Worm (Caenorhabditis elegans) whole organism, L2 larva: ENCODE measurements around the gene C01G10.17.

Experiments used
- C34F6.9 ChIP-seq: fragments of 150-350 bp; optimal IDR thresholded peaks from 2 replicates; lab custom pipeline; 2014; ENCODE audit warnings: missing biosample characterization, missing genetic modification characterization
- F13H6.1 ChIP-seq: sonication (generic microtip); optimal IDR thresholded peaks from 2 replicates; lab custom pipeline; 2016; ENCODE audit warnings: missing genetic modification characterization, missing compliant biosample characterization
- R02D3.7 ChIP-seq: fragments of 150-350 bp; optimal IDR thresholded peaks from 2 replicates; lab custom pipeline; 2014; ENCODE audit warnings: missing biosample characterization, missing genetic modification characterization
- Y55F3AM.14 ChIP-seq: fragments of 200-800 bp; sonication (Bioruptor generic); optimal IDR thresholded peaks from 2 replicates; lab custom pipeline; 2018; ENCODE audit warnings: mild to moderate bottlenecking, missing genetic modification characterization, missing compliant biosample characterization
- alr-1 ChIP-seq: fragments of 150-350 bp; optimal IDR thresholded peaks from 2 replicates; lab custom pipeline; 2014; ENCODE audit warnings: missing biosample characterization, missing genetic modification characterization
- ama-1 ChIP-seq: fragments of 150-350 bp; optimal IDR thresholded peaks from 2 replicates; lab custom pipeline; 2018; ENCODE audit warnings: inconsistent platforms
- blmp-1 ChIP-seq: sonication (generic microtip); optimal IDR thresholded peaks from 2 replicates; lab custom pipeline; 2017; ENCODE audit warnings: missing genetic modification characterization, mild to moderate bottlenecking, missing compliant biosample characterization, antibody characterized with exemption, moderate library complexity; ENCODE audit not compliant: insufficient read depth
- ceh-16 ChIP-seq: fragments of 150-350 bp; optimal IDR thresholded peaks from 2 replicates; lab custom pipeline; 2014; ENCODE audit warnings: missing biosample characterization, missing genetic modification characterization
- ceh-82 ChIP-seq: fragments of 150-350 bp; optimal IDR thresholded peaks from 2 replicates; lab custom pipeline; 2014; ENCODE audit warnings: missing biosample characterization, missing genetic modification characterization
- crh-2 ChIP-seq: sonication (generic microtip); optimal IDR thresholded peaks from 2 replicates; lab custom pipeline; 2017; ENCODE audit warnings: missing biosample characterization, missing genetic modification characterization
- dmd-4 ChIP-seq: sonication (generic microtip); optimal IDR thresholded peaks from 2 replicates; lab custom pipeline; 2017; ENCODE audit warnings: missing biosample characterization, missing genetic modification characterization
- elt-1 ChIP-seq: fragments of 150-350 bp; optimal IDR thresholded peaks from 2 replicates; lab custom pipeline; 2014; ENCODE audit warnings: missing biosample characterization, missing genetic modification characterization
- elt-3 ChIP-seq: sonication (generic microtip); optimal IDR thresholded peaks from 2 replicates; lab custom pipeline; 2017; ENCODE audit warnings: missing biosample characterization, missing genetic modification characterization
- lin-11 ChIP-seq: fragments of 150-350 bp; sonication (generic microtip); optimal IDR thresholded peaks from 2 replicates; lab custom pipeline; 2014; ENCODE audit warnings: missing biosample characterization, missing genetic modification characterization, inconsistent platforms, mixed read lengths
- lin-13 ChIP-seq: fragments of 150-350 bp; optimal IDR thresholded peaks from 2 replicates; lab custom pipeline; 2014; ENCODE audit warnings: missing biosample characterization, missing genetic modification reagents, missing genetic modification characterization
- lsy-2 ChIP-seq, 2 experiments: fragments of 150-350 bp in 1 of 2; sonication (generic microtip) in 1 of 2; optimal IDR thresholded peaks; 2 replicates each; lab custom pipeline; 2014 to 2017; ENCODE audit warnings: missing biosample characterization in 2 of 2, missing genetic modification characterization in 2 of 2
- mab-5 ChIP-seq: fragments of 150-350 bp; optimal IDR thresholded peaks from 2 replicates; lab custom pipeline; 2014; ENCODE audit warnings: missing biosample characterization, missing genetic modification characterization
- nhr-10 ChIP-seq: sonication (generic microtip); optimal IDR thresholded peaks from 2 replicates; lab custom pipeline; 2017; ENCODE audit warnings: missing biosample characterization, missing genetic modification characterization
- nhr-11 ChIP-seq: fragments of 150-350 bp; optimal IDR thresholded peaks from 2 replicates; lab custom pipeline; 2014; ENCODE audit warnings: missing biosample characterization, missing genetic modification characterization
- nhr-12 ChIP-seq: fragments of 150-350 bp; optimal IDR thresholded peaks from 2 replicates; lab custom pipeline; 2014; ENCODE audit warnings: missing biosample characterization, missing genetic modification characterization
- nhr-129 ChIP-seq: fragments of 150-350 bp; optimal IDR thresholded peaks from 2 replicates; lab custom pipeline; 2014; ENCODE audit warnings: missing biosample characterization, missing genetic modification characterization
- nhr-21 ChIP-seq: fragments of 150-350 bp; optimal IDR thresholded peaks from 2 replicates; lab custom pipeline; 2014; ENCODE audit warnings: missing biosample characterization, missing genetic modification characterization
- nhr-23 ChIP-seq: fragments of 150-350 bp; optimal IDR thresholded peaks from 2 replicates; lab custom pipeline; 2014; ENCODE audit warnings: missing biosample characterization, missing genetic modification reagents, missing genetic modification characterization
- nhr-237 ChIP-seq: fragments of 150-350 bp; optimal IDR thresholded peaks from 2 replicates; lab custom pipeline; 2014; ENCODE audit warnings: missing biosample characterization, missing genetic modification characterization
- nhr-25 ChIP-seq: fragments of 150-350 bp; sonication (generic microtip); optimal IDR thresholded peaks from 3 replicates; lab custom pipeline; 2014; ENCODE audit warnings: missing biosample characterization, missing genetic modification characterization
- nhr-6 ChIP-seq: fragments of 150-350 bp; optimal IDR thresholded peaks from 2 replicates; lab custom pipeline; 2014; ENCODE audit warnings: missing biosample characterization, missing genetic modification characterization
- nhr-77 ChIP-seq: fragments of 150-350 bp; optimal IDR thresholded peaks from 2 replicates; lab custom pipeline; 2014; ENCODE audit warnings: missing biosample characterization, missing genetic modification characterization
- peb-1 ChIP-seq: fragments of 150-350 bp; optimal IDR thresholded peaks from 2 replicates; lab custom pipeline; 2014; ENCODE audit warnings: missing biosample characterization, missing genetic modification characterization
- sma-3 ChIP-seq: sonication (generic microtip); optimal IDR thresholded peaks from 2 replicates; lab custom pipeline; 2016; ENCODE audit warnings: missing genetic modification reagents, missing genetic modification characterization, missing compliant biosample characterization
- sma-9 ChIP-seq, 2 experiments: fragments of 150-350 bp in 1 of 2; sonication (generic microtip) in 1 of 2; optimal IDR thresholded peaks; 2 replicates each; lab custom pipeline; 2014 to 2016; ENCODE audit warnings: missing genetic modification characterization in 2 of 2, mild to moderate bottlenecking in 1 of 2, missing biosample characterization in 1 of 2, missing compliant biosample characterization in 1 of 2, missing genetic modification reagents in 1 of 2, moderate library complexity in 1 of 2
- snpc-4 ChIP-seq: fragments of 150-350 bp; optimal IDR thresholded peaks from 2 replicates; lab custom pipeline; 2014; ENCODE audit warnings: missing biosample characterization, missing genetic modification characterization
- unc-39 ChIP-seq: fragments of 150-350 bp; optimal IDR thresholded peaks from 2 replicates; lab custom pipeline; 2014; ENCODE audit warnings: missing biosample characterization, missing genetic modification characterization
- unc-55 ChIP-seq: fragments of 150-350 bp; sonication (generic microtip); optimal IDR thresholded peaks from 3 replicates; lab custom pipeline; 2014; ENCODE audit warnings: missing biosample characterization, missing genetic modification reagents, missing genetic modification characterization
- unc-62 ChIP-seq: fragments of 150-350 bp; optimal IDR thresholded peaks from 2 replicates; lab custom pipeline; 2014; ENCODE audit warnings: missing biosample characterization, missing genetic modification reagents, missing genetic modification characterization
- zag-1 ChIP-seq: fragments of 150-350 bp; optimal IDR thresholded peaks from 2 replicates; lab custom pipeline; 2014; ENCODE audit warnings: missing biosample characterization, missing genetic modification characterization
- ztf-1 ChIP-seq: fragments of 200-800 bp; sonication (Bioruptor generic); conservative IDR thresholded peaks from 2 replicates; pipeline ENCODE4 v1.3.6; 2022; ENCODE audit warnings: missing genetic modification characterization, missing compliant biosample characterization
- ztf-11 ChIP-seq: sonication (generic microtip); optimal IDR thresholded peaks from 2 replicates; lab custom pipeline; 2017; ENCODE audit warnings: missing biosample characterization, missing genetic modification characterization
- ztf-4 ChIP-seq: fragments of 150-350 bp; optimal IDR thresholded peaks from 2 replicates; lab custom pipeline; 2014; ENCODE audit warnings: missing biosample characterization, missing genetic modification characterization

The C01G10.17 gene

DNA sequence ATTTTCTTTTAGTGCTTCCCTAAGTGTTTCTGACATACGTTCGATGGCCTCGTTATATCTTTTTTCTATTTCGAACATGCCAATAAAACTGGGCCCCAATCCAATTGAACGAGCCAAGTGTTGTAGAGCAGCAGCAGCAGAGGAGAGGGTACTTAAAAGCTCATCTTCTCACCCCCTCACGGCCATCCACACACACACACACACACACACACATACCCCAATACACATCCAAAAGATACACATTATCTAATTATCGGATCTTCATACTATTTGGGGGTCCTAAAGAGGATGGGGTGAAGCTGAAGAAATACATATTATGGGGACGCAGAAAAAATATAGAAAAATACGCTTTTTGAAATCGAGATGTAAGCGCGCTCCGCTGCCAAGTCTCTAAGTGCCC is 17.8 kb upstream of the C01G10.17 start:
- TF ChIP-seq crh-2 (tag; lab: Kevin White, UChicago) (no peak), lin-13 (GFP tag; lab: Kevin White, UChicago) (no peak), F13H6.1 (tag; lab: Kevin White, UChicago) (no peak), snpc-4 (tag; lab: Kevin White, UChicago) (no peak), alr-1 (tag; lab: Kevin White, UChicago) (no peak), nhr-6 (no peak), nhr-10 (tag; lab: Kevin White, UChicago) (no peak), ztf-4 (no peak), sma-3 (GFP tag; lab: Kevin White, UChicago) (no peak), nhr-21 (tag; lab: Kevin White, UChicago) (no peak), nhr-237 (no peak), nhr-12 (tag; lab: Kevin White, UChicago) (no peak), ztf-11 (tag; lab: Kevin White, UChicago) (no peak)

DNA sequence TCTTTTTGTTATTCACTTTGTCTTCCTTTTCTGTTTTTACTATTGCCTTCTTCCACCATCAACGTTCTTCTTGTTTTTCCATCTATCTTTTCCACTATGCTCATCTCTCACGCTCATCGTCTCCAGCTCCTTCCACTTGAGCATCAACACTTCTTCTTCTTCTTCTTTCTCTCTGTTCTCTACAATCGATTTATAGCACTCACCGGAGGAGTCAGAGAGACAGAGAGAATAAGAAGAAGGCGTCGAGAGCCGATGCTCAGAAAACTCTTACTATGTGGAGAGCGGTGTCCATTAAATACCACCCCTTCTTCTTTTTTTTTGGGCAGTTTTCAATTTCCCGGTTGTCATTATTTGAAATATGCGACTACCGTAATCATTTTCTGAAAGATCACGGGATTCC is 15.7 kb upstream of the C01G10.17 start:
- TF ChIP-seq zag-1 (tag; lab: Kevin White, UChicago) (peak; percentile 45), ztf-4 (no peak), ztf-11 (tag; lab: Kevin White, UChicago) (no peak), unc-55 (GFP tag; lab: Kevin White, UChicago) (peak; percentile 82), C34F6.9 (tag; lab: Kevin White, UChicago) (peak; percentile 62), alr-1 (tag; lab: Kevin White, UChicago) (no peak), dmd-4 (no peak), lin-13 (GFP tag; lab: Kevin White, UChicago) (no peak), lsy-2 (tag; optimal IDR thresholded peaks at IDR 0.05; lab: Kevin White, UChicago) (peak in 1 of 2 experiments; percentile 35), nhr-6 (no peak), nhr-21 (tag; lab: Kevin White, UChicago) (no peak), nhr-23 (tag; lab: Kevin White, UChicago) (no peak), ama-1 (lab: Kevin White, UChicago) (no peak), Y55F3AM.14 (GFP tag; lab: Kevin White, UChicago) (no peak), sma-3 (GFP tag; lab: Kevin White, UChicago) (no peak), peb-1 (tag; lab: Kevin White, UChicago) (no peak), sma-9 (GFP tag; optimal IDR thresholded peaks at IDR 0.05; lab: Kevin White, UChicago) (peak; percentile 39), sma-9 (tag; optimal IDR thresholded peaks at IDR 0.05; lab: Kevin White, UChicago) (no peak), R02D3.7 (tag; lab: Kevin White, UChicago) (no peak), nhr-77 (tag; lab: Kevin White, UChicago) (no peak), nhr-11 (tag; lab: Kevin White, UChicago) (no peak), F13H6.1 (tag; lab: Kevin White, UChicago) (no peak), elt-3 (tag; lab: Kevin White, UChicago) (no peak), elt-1 (tag; lab: Kevin White, UChicago) (no peak), nhr-129 (tag; lab: Kevin White, UChicago) (peak; percentile 52), lin-11 (tag; lab: Kevin White, UChicago) (no peak), nhr-25 (tag; lab: Kevin White, UChicago) (no peak), ceh-82 (tag; lab: Kevin White, UChicago) (no peak), nhr-12 (tag; lab: Kevin White, UChicago) (no peak), ztf-1 (GFP tag; lab: Robert Waterston, UW) (no peak), unc-39 (tag; lab: Kevin White, UChicago) (no peak), nhr-10 (tag; lab: Kevin White, UChicago) (no peak), unc-62 (GFP tag; lab: Kevin White, UChicago) (no peak), ceh-16 (no peak), mab-5 (tag; lab: Kevin White, UChicago) (peak; percentile 11), nhr-237 (no peak), crh-2 (tag; lab: Kevin White, UChicago) (peak; percentile 32)

ce11 chrV:15078560-15078959 is 12.0 kb upstream of the C01G10.17 start:
- TF ChIP-seq blmp-1 (tag; lab: Kevin White, UChicago) (no peak), nhr-77 (tag; lab: Kevin White, UChicago) (no peak), nhr-25 (tag; lab: Kevin White, UChicago) (no peak)
- TF ChIP-seq, all 48 proteins: peak for 0
